Worm (Caenorhabditis elegans): ENCODE data around the gene Y110A2AL.9.

Y110A2AL.9 gene

DNA sequence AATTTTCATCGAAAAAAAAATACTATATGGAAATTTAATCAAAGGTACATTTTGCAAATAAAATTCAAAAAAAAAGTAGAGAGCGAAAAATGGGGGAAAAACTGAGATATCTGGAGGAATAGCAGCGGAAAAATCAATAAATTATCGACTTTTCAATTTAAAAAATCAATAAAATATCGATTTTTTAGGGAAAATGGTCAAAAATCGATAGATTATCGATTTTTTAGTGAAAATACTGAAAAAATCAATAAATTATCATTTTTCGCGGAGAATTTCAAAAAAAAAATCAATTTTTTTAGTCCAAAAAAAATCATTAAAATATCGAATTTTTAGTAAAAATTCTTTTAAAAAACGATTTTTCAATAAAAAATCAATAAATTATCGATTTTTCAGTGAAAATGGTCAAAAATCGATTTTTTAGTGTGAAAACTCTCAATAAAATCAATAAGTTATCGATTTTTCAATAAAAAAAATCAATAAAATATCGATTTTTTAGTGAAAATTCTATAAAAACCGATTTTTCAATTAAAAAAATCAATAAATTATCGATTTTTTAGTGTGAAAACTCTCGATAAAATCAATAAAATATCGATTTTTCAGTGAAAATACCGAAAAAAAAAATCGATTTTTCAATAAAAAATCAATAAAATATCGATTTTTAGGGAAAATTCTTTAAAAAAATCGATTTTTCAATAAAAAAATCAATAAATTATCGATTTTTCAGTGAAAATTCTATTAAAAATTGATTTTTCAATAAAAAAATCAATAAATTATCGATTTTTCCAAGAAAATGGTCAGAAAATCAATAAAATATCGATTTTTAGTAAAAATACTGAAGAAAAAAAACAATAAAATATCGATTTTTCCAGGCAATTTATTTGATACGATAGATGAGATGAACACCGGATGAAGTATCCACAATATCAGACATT, 19.3 kb upstream of the Y110A2AL.9 start:
- TF ChIP-seq nhr-11 (tag; optimal IDR thresholded peaks at IDR 0.05) (no peak), nhr-6 (tag; optimal IDR thresholded peaks at IDR 0.05) (no peak), nhr-25 (tag; optimal IDR thresholded peaks at IDR 0.05) (no peak), nhr-23 (tag; optimal IDR thresholded peaks at IDR 0.05) (no peak), nhr-21 (tag; optimal IDR thresholded peaks at IDR 0.05) (no peak), nhr-237 (tag; optimal IDR thresholded peaks at IDR 0.05) (no peak), lin-11 (tag; optimal IDR thresholded peaks at IDR 0.05) (no peak)

DNA sequence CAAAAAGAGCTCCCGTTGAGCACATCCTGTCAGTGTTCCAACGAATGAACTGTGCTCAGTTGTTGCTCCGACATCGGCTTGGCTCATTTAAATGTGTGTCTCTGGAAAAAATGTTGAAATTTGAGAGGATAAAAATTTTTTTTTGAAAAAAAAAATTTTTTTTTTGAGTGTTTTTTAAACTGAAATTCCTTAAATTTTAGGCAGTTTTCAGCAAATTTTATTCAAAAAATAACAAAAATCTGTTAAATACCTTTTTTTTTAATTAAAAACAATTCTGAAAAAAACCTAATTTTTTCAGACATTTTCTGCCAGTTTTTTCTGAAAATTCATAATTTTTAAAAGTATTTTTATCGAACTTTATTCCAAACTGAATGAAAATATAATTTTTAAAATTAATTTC, 18.4 kb upstream of the Y110A2AL.9 start, which contains the start of gene pigw-1:
pigw-1 (minus strand) TSS at position 101 of the 400 bp plus-strand sequence.
- TF ChIP-seq mab-5 (tag; optimal IDR thresholded peaks at IDR 0.05) (no peak), zag-1 (tag; optimal IDR thresholded peaks at IDR 0.05) (no peak), lsy-2 (tag; optimal IDR thresholded peaks at IDR 0.05) (no peak), mdl-1 (tag; optimal IDR thresholded peaks at IDR 0.05) (no peak), C34F6.9 (tag; optimal IDR thresholded peaks at IDR 0.05) (no peak), nhr-77 (tag; optimal IDR thresholded peaks at IDR 0.05) (no peak), snpc-4 (tag; optimal IDR thresholded peaks at IDR 0.05) (no peak), nhr-12 (tag; optimal IDR thresholded peaks at IDR 0.05) (no peak), nhr-10 (tag; optimal IDR thresholded peaks at IDR 0.05) (no peak), ztf-11 (tag; optimal IDR thresholded peaks at IDR 0.05) (no peak), ama-1 (optimal IDR thresholded peaks at IDR 0.05) (no peak), egl-27 (tag; optimal IDR thresholded peaks at IDR 0.05) (no peak)

- TF ChIP-seq nhr-10 (tag; optimal IDR thresholded peaks at IDR 0.05) (no peak), gmeb-1 (tag; optimal IDR thresholded peaks at IDR 0.05) (no peak), unc-39 (tag; optimal IDR thresholded peaks at IDR 0.05) (no peak), ZK546.5 (tag; optimal IDR thresholded peaks at IDR 0.05) (no peak), lin-13 (GFP tag; optimal IDR thresholded peaks at IDR 0.05) (no peak), ceh-82 (tag; optimal IDR thresholded peaks at IDR 0.05) (no peak), elt-3 (tag; optimal IDR thresholded peaks at IDR 0.05) (no peak), ztf-4 (tag; optimal IDR thresholded peaks at IDR 0.05) (no peak), zag-1 (tag; optimal IDR thresholded peaks at IDR 0.05) (no peak), F13H6.1 (tag; optimal IDR thresholded peaks at IDR 0.05) (no peak), crh-2 (tag; optimal IDR thresholded peaks at IDR 0.05) (no peak), elt-1 (tag; optimal IDR thresholded peaks at IDR 0.05) (no peak), unc-62 (GFP tag; optimal IDR thresholded peaks at IDR 0.05) (no peak), peb-1 (tag; optimal IDR thresholded peaks at IDR 0.05) (no peak), skn-1 (tag; optimal IDR thresholded peaks at IDR 0.05) (no peak), C34F6.9 (tag; optimal IDR thresholded peaks at IDR 0.05) (no peak), snpc-4 (tag; optimal IDR thresholded peaks at IDR 0.05) (no peak)
Measured at ce11 chrII:2881088-2881487, 14.6 kb upstream of the Y110A2AL.9 start.

ce11 chrII:2878909-2879308, 12.5 kb upstream of the Y110A2AL.9 start:
- TF ChIP-seq ztf-11 (tag; optimal IDR thresholded peaks at IDR 0.05) (no peak), nhr-77 (tag; optimal IDR thresholded peaks at IDR 0.05) (no peak), snpc-4 (tag; optimal IDR thresholded peaks at IDR 0.05) (no peak), skn-1 (tag; optimal IDR thresholded peaks at IDR 0.05) (no peak), ztf-4 (tag; optimal IDR thresholded peaks at IDR 0.05) (no peak)

ce11 chrII:2874801-2875200, 8.4 kb upstream of the Y110A2AL.9 start, which contains the start of gene Y110A2AL.1:
Y110A2AL.1 (plus strand) TSS chrII:2875101.
- no peak for TF ChIP-seq nhr-12 (tag; optimal IDR thresholded peaks at IDR 0.05)
- TF ChIP-seq aly-2 (tag; optimal IDR thresholded peaks at IDR 0.05), result no peak
- TF ChIP-seq ama-1 (optimal IDR thresholded peaks at IDR 0.05), result no peak
- TF ChIP-seq ZK546.5 (tag; optimal IDR thresholded peaks at IDR 0.05), result no peak
- no peak for TF ChIP-seq Y55F3AM.14 (GFP tag; optimal IDR thresholded peaks at IDR 0.05)
- no peak for TF ChIP-seq nhr-23 (tag; optimal IDR thresholded peaks at IDR 0.05)
- no peak for TF ChIP-seq unc-39 (tag; optimal IDR thresholded peaks at IDR 0.05)
- no peak for TF ChIP-seq egl-27 (tag; optimal IDR thresholded peaks at IDR 0.05)
- no peak for TF ChIP-seq unc-55 (GFP tag; optimal IDR thresholded peaks at IDR 0.05)
- TF ChIP-seq blmp-1 (tag; optimal IDR thresholded peaks at IDR 0.05; ENCODE audit: insufficient read depth), result no peak
- no peak for TF ChIP-seq nhr-25 (tag; optimal IDR thresholded peaks at IDR 0.05)
- no peak for TF ChIP-seq crh-2 (tag; optimal IDR thresholded peaks at IDR 0.05)
- no peak for TF ChIP-seq R02D3.7 (tag; optimal IDR thresholded peaks at IDR 0.05)
- no peak for TF ChIP-seq lin-11 (tag; optimal IDR thresholded peaks at IDR 0.05)
- TF ChIP-seq ztf-4 (tag; optimal IDR thresholded peaks at IDR 0.05), result no peak
- no peak for TF ChIP-seq nhr-21 (tag; optimal IDR thresholded peaks at IDR 0.05)
